Worm (Caenorhabditis elegans) whole organism, young adult: ENCODE results near the gene srj-24.

Source experiments
- B0019.2 ChIP-seq: fragments of 200-800 bp; sonication (Bioruptor generic); conservative IDR thresholded peaks from 2 replicates; pipeline ENCODE4 v1.3.6; 2022; ENCODE audit warnings: missing genetic modification reagents, missing genetic modification characterization, missing compliant biosample characterization
- F10E7.11 ChIP-seq: sonication (generic microtip); optimal IDR thresholded peaks from 2 replicates; lab custom pipeline; 2017; ENCODE audit warnings: mild to moderate bottlenecking, missing genetic modification characterization, moderate library complexity, missing compliant biosample characterization
- F39B2.1 ChIP-seq: fragments of 200-800 bp; sonication (Bioruptor generic); IDR thresholded peaks from 2 replicates; pipeline ENCODE4 v1.3.6; 2022; ENCODE audit warnings: missing genetic modification reagents, missing genetic modification characterization, missing compliant biosample characterization
- F49E8.2 ChIP-seq: sonication (generic microtip); optimal IDR thresholded peaks from 3 replicates; lab custom pipeline; 2017; ENCODE audit warnings: missing genetic modification characterization, mild to moderate bottlenecking, missing compliant biosample characterization, antibody characterized with exemption, moderate library complexity; ENCODE audit not compliant: insufficient read depth
- F55B11.4 ChIP-seq: sonication (generic microtip); optimal IDR thresholded peaks from 2 replicates; lab custom pipeline; 2016; ENCODE audit warnings: missing compliant biosample characterization, missing genetic modification characterization, borderline replicate concordance; ENCODE audit not compliant: insufficient read depth
- F57A8.1 ChIP-seq: fragments of 200-800 bp; sonication (Bioruptor generic); optimal IDR thresholded peaks from 2 replicates; lab custom pipeline; 2018; ENCODE audit warnings: mild to moderate bottlenecking, missing genetic modification characterization, moderate library complexity, missing compliant biosample characterization
- K12H6.12 ChIP-seq: fragments of 200-800 bp; sonication (Bioruptor generic); optimal IDR thresholded peaks from 2 replicates; lab custom pipeline; 2018; ENCODE audit warnings: mild to moderate bottlenecking, missing genetic modification characterization, missing compliant biosample characterization
- T26A5.8 ChIP-seq: sonication (generic microtip); optimal IDR thresholded peaks from 2 replicates; lab custom pipeline; 2016; ENCODE audit warnings: missing genetic modification characterization, missing compliant biosample characterization
- Y53G8AR.9 ChIP-seq: fragments of 200-800 bp; sonication (Bioruptor generic); conservative IDR thresholded peaks from 2 replicates; pipeline ENCODE4 v1.3.6; 2022; ENCODE audit warnings: missing genetic modification reagents, missing genetic modification characterization, missing compliant biosample characterization
- Y67H2A.10 ChIP-seq: fragments of 200-800 bp; sonication (Bioruptor generic); conservative IDR thresholded peaks from 2 replicates; pipeline ENCODE4 v1.3.6; 2022; ENCODE audit warnings: missing genetic modification reagents, missing genetic modification characterization, missing compliant biosample characterization
- ZK185.1 ChIP-seq: sonication (generic microtip); optimal IDR thresholded peaks from 2 replicates; lab custom pipeline; 2016; ENCODE audit warnings: mild to moderate bottlenecking, missing genetic modification characterization, missing compliant biosample characterization; ENCODE audit not compliant: poor library complexity, severe bottlenecking
- ama-1 ChIP-seq, 3 experiments: fragments of 150-350 bp in 1 of 3; sonication (generic microtip) in 2 of 3; optimal IDR thresholded peaks; 2 replicates each; lab custom pipeline; 2014 to 2018; ENCODE audit warnings: missing biosample characterization in 2 of 3, missing genetic modification characterization in 2 of 3, missing genetic modification reagents in 2 of 3
- aptf-2 ChIP-seq: fragments of 200-800 bp; sonication (Bioruptor generic); conservative IDR thresholded peaks from 2 replicates; pipeline ENCODE4 v1.3.6; 2022; ENCODE audit warnings: missing genetic modification reagents, missing genetic modification characterization, missing compliant biosample characterization
- atf-7 ChIP-seq: sonication (generic microtip); optimal IDR thresholded peaks from 2 replicates; lab custom pipeline; 2017; ENCODE audit warnings: mild to moderate bottlenecking, missing genetic modification characterization, missing compliant biosample characterization
- attf-6 ChIP-seq: fragments of 200-800 bp; sonication (Bioruptor generic); IDR thresholded peaks from 2 replicates; pipeline ENCODE4 v1.3.6; 2022; ENCODE audit warnings: missing genetic modification reagents, missing genetic modification characterization, missing compliant biosample characterization
- bed-1 ChIP-seq: fragments of 200-800 bp; sonication (Bioruptor generic); IDR thresholded peaks from 2 replicates; pipeline ENCODE4 v1.3.6; 2022; ENCODE audit warnings: missing genetic modification reagents, missing genetic modification characterization, missing compliant biosample characterization
- cebp-1 ChIP-seq, 2 experiments: fragments of 200-800 bp in 1 of 2; sonication (Bioruptor generic) in 1 of 2; sonication (generic microtip) in 1 of 2; IDR thresholded peaks in 1 of 2; optimal IDR thresholded peaks in 1 of 2; 2 replicates each; pipeline versions ENCODE4 v1.3.6 to Lab custom; 2017 to 2022; ENCODE audit warnings: missing compliant biosample characterization in 2 of 2, missing genetic modification characterization in 2 of 2, mild to moderate bottlenecking in 1 of 2, missing genetic modification reagents in 1 of 2, moderate library complexity in 1 of 2
- cebp-2 ChIP-seq: fragments of 200-800 bp; sonication (Bioruptor generic); IDR thresholded peaks from 2 replicates; pipeline ENCODE4 v1.3.6; 2022; ENCODE audit warnings: missing genetic modification characterization, missing compliant biosample characterization
- ceh-100 ChIP-seq: fragments of 200-800 bp; sonication (Bioruptor generic); IDR thresholded peaks from 2 replicates; pipeline ENCODE4 v1.3.6; 2022; ENCODE audit warnings: missing genetic modification reagents, missing genetic modification characterization, missing compliant biosample characterization
- ceh-27 ChIP-seq: fragments of 200-800 bp; sonication (Bioruptor generic); optimal IDR thresholded peaks from 2 replicates; lab custom pipeline; 2018; ENCODE audit warnings: mild to moderate bottlenecking, missing genetic modification characterization, moderate library complexity, missing compliant biosample characterization
- egl-18 ChIP-seq: fragments of 200-800 bp; sonication (Bioruptor generic); IDR thresholded peaks from 2 replicates; pipeline ENCODE4 v1.3.6; 2022; ENCODE audit warnings: missing genetic modification reagents, missing genetic modification characterization, missing compliant biosample characterization
- ekl-4 ChIP-seq: fragments of 200-800 bp; sonication (Bioruptor generic); IDR thresholded peaks from 2 replicates; pipeline ENCODE4 v1.3.6; 2022; ENCODE audit warnings: missing genetic modification reagents, missing genetic modification characterization, missing compliant biosample characterization
- ets-4 ChIP-seq: fragments of 200-800 bp; sonication (Bioruptor generic); optimal IDR thresholded peaks from 2 replicates; lab custom pipeline; 2018; ENCODE audit warnings: mild to moderate bottlenecking, missing genetic modification characterization, missing compliant biosample characterization
- gei-17 ChIP-seq: fragments of 200-800 bp; sonication (Bioruptor generic); optimal IDR thresholded peaks from 2 replicates; lab custom pipeline; 2018; ENCODE audit warnings: mild to moderate bottlenecking, missing genetic modification characterization, missing compliant biosample characterization
- hmg-1.2 ChIP-seq: fragments of 200-800 bp; sonication (Bioruptor generic); IDR thresholded peaks from 2 replicates; pipeline ENCODE4 v1.3.6; 2022; ENCODE audit warnings: missing genetic modification reagents, missing genetic modification characterization, missing compliant biosample characterization
- hsf-1 ChIP-seq: fragments of 200-800 bp; sonication (Bioruptor generic); IDR thresholded peaks from 2 replicates; pipeline ENCODE4 v1.3.6; 2022; ENCODE audit warnings: missing genetic modification reagents, missing genetic modification characterization, missing compliant biosample characterization
- lag-1 ChIP-seq: fragments of 200-800 bp; sonication (Bioruptor generic); IDR thresholded peaks from 2 replicates; pipeline ENCODE4 v1.3.6; 2022; ENCODE audit warnings: missing genetic modification reagents, missing genetic modification characterization, missing compliant biosample characterization
- let-607 ChIP-seq, 2 experiments: fragments of 200-800 bp in 1 of 2; sonication (Bioruptor generic) in 1 of 2; sonication (generic microtip) in 1 of 2; optimal IDR thresholded peaks; 2 replicates each; lab custom pipeline; 2016 to 2018; ENCODE audit warnings: mild to moderate bottlenecking in 2 of 2, missing compliant biosample characterization in 2 of 2, missing genetic modification characterization in 2 of 2, moderate library complexity in 2 of 2, missing genotype in 1 of 2
- lin-35 ChIP-seq, 3 experiments: fragments of 150-350 bp in 2 of 3; sonication (generic microtip) in 1 of 3; optimal IDR thresholded peaks; 2 replicates each; lab custom pipeline; 2014 to 2018; ENCODE audit warnings: missing biosample characterization in 3 of 3, missing genetic modification characterization in 3 of 3, missing genetic modification reagents in 3 of 3
- lsy-27 ChIP-seq: sonication (generic microtip); optimal IDR thresholded peaks from 2 replicates; lab custom pipeline; 2017; ENCODE audit warnings: missing genetic modification characterization, mild to moderate bottlenecking, missing compliant biosample characterization, antibody characterized with exemption, missing genotype, borderline replicate concordance; ENCODE audit not compliant: insufficient read depth
- madf-6 ChIP-seq: fragments of 200-800 bp; sonication (Bioruptor generic); IDR thresholded peaks from 2 replicates; pipeline ENCODE4 v1.3.6; 2022; ENCODE audit warnings: missing genetic modification reagents, missing genetic modification characterization, missing compliant biosample characterization
- madf-8 ChIP-seq: fragments of 200-800 bp; sonication (Bioruptor generic); conservative IDR thresholded peaks from 2 replicates; pipeline ENCODE4 v1.3.6; 2022; ENCODE audit warnings: missing genetic modification reagents, missing genetic modification characterization, missing compliant biosample characterization
- mcd-1 ChIP-seq: fragments of 200-800 bp; sonication (Bioruptor generic); IDR thresholded peaks from 2 replicates; pipeline ENCODE4 v1.3.6; 2022; ENCODE audit warnings: missing genetic modification reagents, missing genetic modification characterization, missing compliant biosample characterization
- mes-4 ChIP-seq: sonication (generic microtip); optimal IDR thresholded peaks from 2 replicates; lab custom pipeline; 2016; ENCODE audit warnings: missing genotype, missing genetic modification characterization, missing compliant biosample characterization
- nfya-1 ChIP-seq: sonication (generic microtip); optimal IDR thresholded peaks from 2 replicates; lab custom pipeline; 2017; ENCODE audit warnings: antibody characterized with exemption, missing compliant biosample characterization, missing genetic modification characterization, borderline replicate concordance; ENCODE audit not compliant: insufficient read depth
- nhr-90 ChIP-seq: sonication (generic microtip); optimal IDR thresholded peaks from 2 replicates; lab custom pipeline; 2016; ENCODE audit warnings: missing genotype, mild to moderate bottlenecking, missing genetic modification characterization, missing compliant biosample characterization
- rpc-1 ChIP-seq, 2 experiments: fragments of 150-350 bp in 1 of 2; sonication (generic microtip) in 1 of 2; optimal IDR thresholded peaks; 2 replicates each; lab custom pipeline; 2014 to 2018; ENCODE audit warnings: missing biosample characterization in 1 of 2, missing genetic modification characterization in 1 of 2, missing genetic modification reagents in 1 of 2, missing genotype in 1 of 2
- snpc-4 ChIP-seq, 5 experiments: fragments of 150-350 bp in 1 of 5; sonication (generic microtip) in 4 of 5; optimal IDR thresholded peaks; 2 replicates each; lab custom pipeline; 2014 to 2018; ENCODE audit warnings: missing genetic modification characterization in 5 of 5, missing biosample characterization in 3 of 5, antibody characterized with exemption in 2 of 5, mild to moderate bottlenecking in 2 of 5, missing compliant biosample characterization in 2 of 5, missing genotype in 2 of 5, moderate library complexity in 2 of 5, missing genetic modification reagents in 1 of 5
- somi-1 ChIP-seq: fragments of 200-800 bp; sonication (Bioruptor generic); optimal IDR thresholded peaks from 2 replicates; lab custom pipeline; 2018; ENCODE audit warnings: mild to moderate bottlenecking, missing genetic modification characterization, missing compliant biosample characterization
- unc-62 ChIP-seq: fragments of 150-350 bp; optimal IDR thresholded peaks from 2 replicates; lab custom pipeline; 2014; ENCODE audit warnings: missing biosample characterization, missing genetic modification reagents, missing genetic modification characterization
- zim-3 ChIP-seq: sonication (generic microtip); optimal IDR thresholded peaks from 2 replicates; lab custom pipeline; 2017; ENCODE audit warnings: mild to moderate bottlenecking, missing genetic modification characterization, moderate library complexity, missing compliant biosample characterization
- ztf-18 ChIP-seq: sonication (generic microtip); optimal IDR thresholded peaks from 2 replicates; lab custom pipeline; 2016; ENCODE audit warnings: missing genotype, mild to moderate bottlenecking, missing genetic modification characterization, missing compliant biosample characterization
- ztf-28 ChIP-seq: fragments of 200-800 bp; sonication (Bioruptor generic); IDR thresholded peaks from 2 replicates; pipeline ENCODE4 v1.3.6; 2022; ENCODE audit warnings: missing genetic modification reagents, missing genetic modification characterization, missing compliant biosample characterization

Gene srj-24

DNA sequence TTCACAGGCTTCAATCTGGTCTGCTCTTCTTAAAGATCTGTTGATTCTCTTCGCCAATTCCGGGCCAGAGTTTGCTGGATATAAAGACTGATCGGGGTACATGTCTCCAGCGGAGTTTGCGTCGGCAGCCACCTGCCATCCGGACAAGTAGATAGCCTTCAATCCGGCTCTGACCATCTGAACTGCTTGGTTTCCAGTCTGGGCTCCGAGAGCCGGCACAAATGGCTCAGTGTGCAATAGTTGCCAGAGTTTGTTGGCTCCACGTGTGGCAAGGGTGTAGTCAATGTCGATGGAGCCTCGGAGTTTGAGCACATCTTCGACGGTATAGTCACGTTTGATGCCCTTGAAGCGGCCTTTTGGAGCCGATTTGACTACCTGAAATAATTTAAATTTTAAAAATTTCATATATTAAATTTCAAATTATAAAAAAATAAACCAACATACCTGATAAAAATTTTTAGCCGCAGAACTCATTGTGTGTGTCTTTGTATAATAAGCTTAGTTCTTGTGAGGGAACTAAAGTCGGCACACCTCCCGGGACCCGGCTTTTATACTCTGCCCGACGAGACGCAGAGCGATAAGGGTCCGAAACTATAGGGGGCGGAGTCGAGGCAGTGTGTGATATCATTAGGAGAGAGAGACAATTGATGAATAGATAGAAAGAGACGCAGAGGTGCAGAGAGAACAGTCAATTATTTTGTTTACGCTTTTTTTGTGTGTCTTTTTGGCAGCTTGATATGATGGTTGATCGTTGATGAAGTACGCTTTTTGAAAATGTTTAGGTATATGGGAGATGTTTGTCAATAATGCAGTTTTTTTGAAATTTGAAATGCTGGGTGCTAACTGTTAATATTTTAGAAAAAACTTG, 11.0 kb downstream of the srj-24 start, which contains the start of the genes icl-1 and srh-2 (continued):
- TF ChIP-seq ekl-4 (GFP tag; lab: Robert Waterston, UW) (no peak), nhr-90 (no peak), attf-6 (GFP tag; lab: Robert Waterston, UW) (no peak), T26A5.8 (tag; lab: Kevin White, UChicago) (no peak), rpc-1 (optimal IDR thresholded peaks at IDR 0.05; lab: Kevin White, UChicago) (no peak), rpc-1 (tag; optimal IDR thresholded peaks at IDR 0.05; lab: Kevin White, UChicago) (no peak), snpc-4 (GFP tag; optimal IDR thresholded peaks at IDR 0.05; lab: Kevin White, UChicago) (no peak), snpc-4 (tag; optimal IDR thresholded peaks at IDR 0.05; lab: Kevin White, UChicago) (no peak), cebp-1 (GFP tag; IDR thresholded peaks at IDR 0.05; lab: Robert Waterston, UW) (no peak; the same call in 1 of the 2 replicates), cebp-1 (tag; optimal IDR thresholded peaks at IDR 0.05; lab: Kevin White, UChicago) (peak; percentile 70), Y67H2A.10 (GFP tag; lab: Robert Waterston, UW) (no peak), F10E7.11 (tag; lab: Kevin White, UChicago) (no peak), somi-1 (GFP tag; lab: Kevin White, UChicago) (no peak), lag-1 (GFP tag; lab: Robert Waterston, UW) (0 out of 2 replicates have a peak, but pooled peaks have one; percentile 45), cebp-2 (GFP tag; lab: Robert Waterston, UW) (no peak), atf-7 (peak; percentile 47), egl-18 (no peak), lsy-27 (tag; lab: Kevin White, UChicago) (no peak), let-607 (tag; optimal IDR thresholded peaks at IDR 0.05; lab: Kevin White, UChicago) (no peak), F39B2.1 (GFP tag; lab: Robert Waterston, UW) (no peak), unc-62 (GFP tag; lab: Kevin White, UChicago) (no peak), F49E8.2 (tag; lab: Kevin White, UChicago) (no peak), zim-3 (tag; lab: Kevin White, UChicago) (peak; percentile 45), ceh-27 (GFP tag; lab: Kevin White, UChicago) (no peak), B0019.2 (0 out of 2 replicates have a peak, but pooled peaks have one; percentile 3), mes-4 (tag; lab: Kevin White, UChicago) (no peak), bed-1 (GFP tag; lab: Robert Waterston, UW) (no peak), mcd-1 (GFP tag; lab: Robert Waterston, UW) (peak; percentile 56), F57A8.1 (no peak), madf-6 (no peak), ets-4 (GFP tag; lab: Kevin White, UChicago) (no peak), hsf-1 (GFP tag; lab: Robert Waterston, UW) (no peak; the same call in 1 of the 2 replicates), nfya-1 (no peak), lin-35 (GFP tag; optimal IDR thresholded peaks at IDR 0.05; lab: Kevin White, UChicago) (no peak), ZK185.1 (tag; lab: Kevin White, UChicago) (peak; percentile 27), ama-1 (optimal IDR thresholded peaks at IDR 0.05; lab: Kevin White, UChicago) (peak; percentile 97), ama-1 (GFP tag; optimal IDR thresholded peaks at IDR 0.05; lab: Kevin White, UChicago) (no peak), aptf-2 (GFP tag; lab: Robert Waterston, UW) (no peak), madf-8 (no peak), K12H6.12 (tag; lab: Kevin White, UChicago) (no peak), hmg-1.2 (peak; percentile 37; the same call in 1 of the 2 replicates), F55B11.4 (no peak), Y53G8AR.9 (peak; percentile 87), gei-17 (GFP tag; lab: Kevin White, UChicago) (peak; percentile 35), ztf-28 (GFP tag; lab: Robert Waterston, UW) (0 out of 2 replicates have a peak, but pooled peaks have one; percentile 46), ceh-100 (GFP tag; lab: Robert Waterston, UW) (no peak), ztf-18 (tag; lab: Kevin White, UChicago) (no peak)
